Fruit fly (Drosophila melanogaster) whole organism, adult: ENCODE data around the gene CG13258.

Experiments
- CG11617 ChIP-seq: fragments of 200-800 bp; sonication (Bioruptor generic); optimal IDR thresholded peaks from 2 replicates; lab custom pipeline; 2017; ENCODE audit warnings: mild to moderate bottlenecking, missing biosample characterization, missing genetic modification reagents, missing genetic modification characterization
- CG12768 ChIP-seq: fragments of 200-800 bp; sonication (Bioruptor generic); optimal IDR thresholded peaks from 2 replicates; lab custom pipeline; 2017; ENCODE audit warnings: missing biosample characterization, missing genetic modification characterization, mild to moderate bottlenecking, moderate library complexity, missing genetic modification reagents
- CG14711 ChIP-seq: fragments of 200-800 bp; sonication (Bioruptor generic); optimal IDR thresholded peaks from 2 replicates; lab custom pipeline; 2018; ENCODE audit warnings: missing biosample characterization, mild to moderate bottlenecking, missing genetic modification characterization, moderate library complexity
- CG1620 ChIP-seq: fragments of 200-800 bp; sonication (Bioruptor generic); optimal IDR thresholded peaks from 2 replicates; lab custom pipeline; 2016; ENCODE audit warnings: missing biosample characterization, missing genetic modification characterization
- CG33017 ChIP-seq: fragments of 200-800 bp; sonication (Bioruptor generic); optimal IDR thresholded peaks from 2 replicates; lab custom pipeline; 2018; ENCODE audit warnings: missing biosample characterization, mild to moderate bottlenecking, missing genetic modification characterization, moderate library complexity
- CG5204 ChIP-seq: fragments of 200-800 bp; sonication (Bioruptor generic); optimal IDR thresholded peaks from 2 replicates; lab custom pipeline; 2016; ENCODE audit warnings: missing biosample characterization, missing genetic modification characterization
- CG7045 ChIP-seq: fragments of 200-800 bp; sonication (Bioruptor generic); optimal IDR thresholded peaks from 2 replicates; lab custom pipeline; 2017; ENCODE audit warnings: missing biosample characterization, mild to moderate bottlenecking, missing genetic modification characterization
- CG7101 ChIP-seq: fragments of 200-800 bp; sonication (Bioruptor generic); optimal IDR thresholded peaks from 2 replicates; lab custom pipeline; 2018; ENCODE audit warnings: missing biosample characterization, mild to moderate bottlenecking, missing genetic modification characterization, moderate library complexity
- Clk ChIP-seq: fragments of 200-800 bp; sonication (Bioruptor generic); optimal IDR thresholded peaks from 2 replicates; lab custom pipeline; 2017; ENCODE audit warnings: missing biosample characterization, missing genetic modification characterization
- Crg-1 ChIP-seq: fragments of 200-800 bp; sonication (Bioruptor generic); optimal IDR thresholded peaks from 2 replicates; lab custom pipeline; 2016; ENCODE audit warnings: missing biosample characterization, missing genetic modification characterization
- Hr96 ChIP-seq: fragments of 200-800 bp; sonication (Bioruptor generic); optimal IDR thresholded peaks from 2 replicates; lab custom pipeline; 2016; ENCODE audit warnings: missing biosample characterization, missing genetic modification characterization
- Mnt ChIP-seq: fragments of 200-800 bp; sonication (Bioruptor generic); optimal IDR thresholded peaks from 2 replicates; lab custom pipeline; 2016; ENCODE audit warnings: missing biosample characterization, mild to moderate bottlenecking, missing genetic modification characterization
- bab1 ChIP-seq: fragments of 200-800 bp; sonication (Bioruptor generic); optimal IDR thresholded peaks from 3 replicates; lab custom pipeline; 2019; ENCODE audit warnings: missing biosample characterization, mild to moderate bottlenecking, missing genetic modification characterization, moderate library complexity
- cic ChIP-seq: fragments of 200-800 bp; sonication (Bioruptor generic); optimal IDR thresholded peaks from 2 replicates; lab custom pipeline; 2017; ENCODE audit warnings: missing biosample characterization, mild to moderate bottlenecking, missing genetic modification characterization, moderate library complexity
- cnc ChIP-seq, 2 experiments: fragments of >200 bp; optimal IDR thresholded peaks; 2 replicates each; lab custom pipeline; 2017
- kay ChIP-seq: fragments of 200-800 bp; sonication (Bioruptor generic); peaks from one replicate; lab custom pipeline; 2016; ENCODE audit warnings: missing biosample characterization, missing genetic modification characterization, borderline replicate concordance
- ovo ChIP-seq: fragments of 200-800 bp; sonication (Bioruptor generic); optimal IDR thresholded peaks from 2 replicates; lab custom pipeline; 2016; ENCODE audit warnings: missing biosample characterization, missing genetic modification characterization
- pad ChIP-seq: fragments of 200-800 bp; sonication (Bioruptor generic); optimal IDR thresholded peaks from 3 replicates; lab custom pipeline; 2017; ENCODE audit warnings: missing biosample characterization, missing genetic modification characterization, mild to moderate bottlenecking, moderate library complexity, missing genetic modification reagents
- tj ChIP-seq: fragments of 200-800 bp; sonication (Bioruptor generic); optimal IDR thresholded peaks from 3 replicates; lab custom pipeline; 2017; ENCODE audit warnings: missing biosample characterization, mild to moderate bottlenecking, missing genetic modification characterization, moderate library complexity
- toe ChIP-seq: fragments of 200-800 bp; sonication (Bioruptor generic); optimal IDR thresholded peaks from 2 replicates; lab custom pipeline; 2016; ENCODE audit warnings: missing biosample characterization, missing genetic modification characterization

The CG13258 gene

dm6 chr2L:16284306-16285299 lies 8.2 kb downstream of the CG13258 start:
- peak; percentile 100 for TF ChIP-seq pad (GFP tag; lab: Kevin White, UChicago)
- TF ChIP-seq Clk: peak; percentile 62
- peak; percentile 77 for TF ChIP-seq CG5204 (GFP tag; lab: Kevin White, UChicago)
- peak; percentile 76 for TF ChIP-seq bab1 (GFP tag; lab: Kevin White, UChicago)
- TF ChIP-seq cnc (optimal IDR thresholded peaks at IDR 0.05; lab: Kevin White, UChicago): no peak
- peak; percentile 53 for TF ChIP-seq CG11617 (GFP tag; lab: Kevin White, UChicago)
- peak; percentile 70 for TF ChIP-seq CG7101 (tag; lab: Kevin White, UChicago)
- peak; percentile 25 for TF ChIP-seq ovo (GFP tag; lab: Kevin White, UChicago)
- peak; percentile 72 for TF ChIP-seq CG7045
- TF ChIP-seq CG33017 (tag; lab: Kevin White, UChicago): peak; percentile 79
- peak; percentile 42 for TF ChIP-seq tj (GFP tag; lab: Kevin White, UChicago)
- peak; percentile 22 for TF ChIP-seq CG1620 (GFP tag; lab: Kevin White, UChicago)
- TF ChIP-seq CG12768: peak; percentile 81
- TF ChIP-seq toe (GFP tag; lab: Kevin White, UChicago): no peak
- TF ChIP-seq Mnt (GFP tag; lab: Kevin White, UChicago): peak; percentile 94
- TF ChIP-seq Hr96 (GFP tag; lab: Kevin White, UChicago): peak; percentile 15
- TF ChIP-seq kay (GFP tag; lab: Kevin White, UChicago): peak; percentile 97
- TF ChIP-seq CG14711 (tag; lab: Kevin White, UChicago): peak; percentile 57
- TF ChIP-seq cic (GFP tag; lab: Kevin White, UChicago): peak; percentile 100
- peak; percentile 54 for TF ChIP-seq Crg-1

dm6 chr2L:16282856-16283255 lies 10.0 kb downstream of the CG13258 start:
- peak; percentile 80 for TF ChIP-seq tj (GFP tag; lab: Kevin White, UChicago)
- no peak for TF ChIP-seq bab1 (GFP tag; lab: Kevin White, UChicago)
- TF ChIP-seq Clk: no peak
- TF ChIP-seq kay (GFP tag; lab: Kevin White, UChicago): peak; percentile 43
- TF ChIP-seq toe (GFP tag; lab: Kevin White, UChicago): no peak

DNA sequence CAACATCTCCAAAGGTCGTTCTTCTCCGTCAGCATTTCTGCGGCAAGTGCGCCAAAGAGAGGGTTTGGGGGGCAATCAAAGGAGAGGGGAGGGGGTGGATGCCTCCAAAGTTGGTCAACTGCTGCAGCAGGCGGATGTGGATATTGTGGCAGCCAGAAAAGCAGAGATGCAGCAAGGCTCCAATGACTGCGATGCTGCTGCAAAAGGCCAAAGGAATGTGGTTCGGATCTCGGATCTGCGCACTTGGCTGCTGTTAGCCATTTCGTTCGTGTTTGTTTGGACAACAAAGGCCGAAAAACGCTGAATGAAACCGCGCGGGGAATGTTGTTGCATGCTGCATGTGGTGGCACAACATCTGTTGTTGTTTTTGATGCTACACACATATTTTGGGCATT lies 10.8 kb downstream of the CG13258 start:
- TF ChIP-seq bab1 (GFP tag; lab: Kevin White, UChicago): no peak
- no peak for TF ChIP-seq toe (GFP tag; lab: Kevin White, UChicago)
- TF ChIP-seq CG7045: no peak
- TF ChIP-seq CG14711 (tag; lab: Kevin White, UChicago): no peak
- TF ChIP-seq Crg-1: no peak
- TF ChIP-seq CG11617 (GFP tag; lab: Kevin White, UChicago): no peak
- TF ChIP-seq Hr96 (GFP tag; lab: Kevin White, UChicago): no peak
- TF ChIP-seq Clk: no peak
- no peak for TF ChIP-seq ovo (GFP tag; lab: Kevin White, UChicago)
- no peak for TF ChIP-seq cic (GFP tag; lab: Kevin White, UChicago)
- TF ChIP-seq CG7101 (tag; lab: Kevin White, UChicago): no peak
- no peak for TF ChIP-seq CG33017 (tag; lab: Kevin White, UChicago)
- no peak for TF ChIP-seq CG1620 (GFP tag; lab: Kevin White, UChicago)
- TF ChIP-seq cnc (optimal IDR thresholded peaks at IDR 0.05; lab: Kevin White, UChicago): no peak
- TF ChIP-seq CG5204 (GFP tag; lab: Kevin White, UChicago): no peak
- TF ChIP-seq Mnt (GFP tag; lab: Kevin White, UChicago): no peak

DNA sequence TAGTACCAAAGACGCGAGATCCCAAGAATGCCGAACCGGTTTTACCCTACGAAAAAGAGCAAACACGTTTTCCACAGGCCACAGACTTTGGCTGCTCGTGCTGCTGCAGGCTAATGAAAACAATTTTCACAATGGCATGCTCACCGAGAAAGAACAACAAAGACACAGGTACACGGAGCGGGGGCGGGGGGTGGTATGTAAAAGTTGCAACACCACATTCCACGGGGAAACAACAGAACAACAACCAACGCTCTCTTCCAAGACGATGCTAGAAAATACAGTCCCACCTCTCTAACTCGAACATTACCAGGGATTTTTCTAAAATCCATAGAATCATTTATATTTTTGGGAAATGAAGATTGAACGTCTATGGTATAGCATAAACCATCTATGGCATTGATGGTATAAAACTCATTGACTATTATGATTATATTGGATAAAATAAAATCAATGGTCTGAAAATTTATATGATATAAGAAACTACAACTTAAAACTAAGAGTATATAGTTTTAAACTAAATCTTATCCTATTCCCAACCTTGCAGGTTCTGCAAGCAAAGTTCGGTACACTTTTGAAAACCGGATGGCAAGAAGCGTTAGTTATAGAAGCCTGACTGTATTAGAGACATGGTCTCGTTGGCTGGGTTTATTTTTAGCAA lies 11.3 kb downstream of the CG13258 start:
- TF ChIP-seq kay (GFP tag; lab: Kevin White, UChicago) (no peak), CG5204 (GFP tag; lab: Kevin White, UChicago) (no peak), CG11617 (GFP tag; lab: Kevin White, UChicago) (no peak), Hr96 (GFP tag; lab: Kevin White, UChicago) (no peak), pad (GFP tag; lab: Kevin White, UChicago) (no peak), Mnt (GFP tag; lab: Kevin White, UChicago) (no peak), ovo (GFP tag; lab: Kevin White, UChicago) (no peak), bab1 (GFP tag; lab: Kevin White, UChicago) (no peak), cic (GFP tag; lab: Kevin White, UChicago) (no peak), CG7101 (tag; lab: Kevin White, UChicago) (no peak), cnc (optimal IDR thresholded peaks at IDR 0.05; lab: Kevin White, UChicago) (no peak), CG14711 (tag; lab: Kevin White, UChicago) (no peak)

- TF ChIP-seq CG12768 (peak; percentile 23), pad (GFP tag; lab: Kevin White, UChicago) (peak; percentile 59), cnc (optimal IDR thresholded peaks at IDR 0.05; lab: Kevin White, UChicago) (no peak), CG11617 (GFP tag; lab: Kevin White, UChicago) (peak; percentile 57), kay (GFP tag; lab: Kevin White, UChicago) (no peak), CG7101 (tag; lab: Kevin White, UChicago) (peak; percentile 71), Crg-1 (no peak), cic (GFP tag; lab: Kevin White, UChicago) (peak; percentile 59), CG1620 (GFP tag; lab: Kevin White, UChicago) (peak; percentile 51), CG5204 (GFP tag; lab: Kevin White, UChicago) (peak; percentile 83), Clk (no peak), CG7045 (peak; percentile 73), bab1 (GFP tag; lab: Kevin White, UChicago) (peak; percentile 79), tj (GFP tag; lab: Kevin White, UChicago) (peak; percentile 72), Mnt (GFP tag; lab: Kevin White, UChicago) (peak; percentile 56), CG14711 (tag; lab: Kevin White, UChicago) (peak; percentile 67), CG33017 (tag; lab: Kevin White, UChicago) (peak; percentile 81), ovo (GFP tag; lab: Kevin White, UChicago) (no peak), Hr96 (GFP tag; lab: Kevin White, UChicago) (peak; percentile 63), toe (GFP tag; lab: Kevin White, UChicago) (peak; percentile 69)
Measured at dm6 chr2L:16279774-16280252, 13.0 kb downstream of the CG13258 start.
